Fruit fly (Drosophila melanogaster) whole organism, embryonic: Measurements from ENCODE around the gene CG14020.

Source experiments
- Awh ChIP-seq: fragments of 200-800 bp; sonication (Bioruptor generic); IDR thresholded peaks from 2 replicates; pipeline ENCODE4, ENCODE4 v1.3.6; 2022; ENCODE audit warnings: missing biosample characterization, missing genetic modification characterization
- CG10979 ChIP-seq: fragments of 200-800 bp; sonication (Bioruptor generic); optimal IDR thresholded peaks from 2 replicates; lab custom pipeline; 2018; ENCODE audit warnings: missing biosample characterization, mild to moderate bottlenecking, missing genetic modification characterization, moderate library complexity
- CG12155 ChIP-seq: fragments of 200-800 bp; sonication (Bioruptor generic); optimal IDR thresholded peaks from 3 replicates; lab custom pipeline; 2016; ENCODE audit warnings: missing biosample characterization, missing genetic modification characterization
- CG12769 ChIP-seq: fragments of 200-800 bp; sonication (Bioruptor generic); optimal IDR thresholded peaks from 2 replicates; lab custom pipeline; 2019; ENCODE audit warnings: missing biosample characterization, mild to moderate bottlenecking, missing genetic modification characterization, moderate library complexity
- CG14014 ChIP-seq: fragments of 200-800 bp; sonication (Bioruptor generic); IDR thresholded peaks from 2 replicates; pipeline ENCODE4 v1.3.6; 2022; ENCODE audit warnings: missing biosample characterization, missing genetic modification characterization
- CG14667 ChIP-seq: fragments of 200-800 bp; sonication (Bioruptor generic); IDR thresholded peaks from 2 replicates; pipeline ENCODE4 v1.3.6; 2022; ENCODE audit warnings: missing biosample characterization, missing genetic modification characterization
- CG15269 ChIP-seq: fragments of 200-800 bp; sonication (Bioruptor generic); optimal IDR thresholded peaks from 2 replicates; lab custom pipeline; 2018; ENCODE audit warnings: missing biosample characterization, mild to moderate bottlenecking, missing genetic modification characterization, moderate library complexity
- CG15696 ChIP-seq: fragments of 200-800 bp; sonication (Bioruptor generic); optimal IDR thresholded peaks from 2 replicates; lab custom pipeline; 2019; ENCODE audit warnings: missing biosample characterization, mild to moderate bottlenecking, missing genetic modification characterization, moderate library complexity
- CG17829 ChIP-seq: fragments of 200-800 bp; optimal IDR thresholded peaks from 2 replicates; lab custom pipeline; 2019; ENCODE audit warnings: missing biosample characterization, mild to moderate bottlenecking, missing genetic modification characterization, moderate library complexity
- CG18011 ChIP-seq: fragments of 200-800 bp; sonication (Bioruptor generic); optimal IDR thresholded peaks from 2 replicates; lab custom pipeline; 2017; ENCODE audit warnings: missing biosample characterization, missing genetic modification characterization, mild to moderate bottlenecking, moderate library complexity, missing genotype
- CG6175 ChIP-seq: fragments of 200-800 bp; sonication (Bioruptor generic); IDR thresholded peaks from 3 replicates; pipeline ENCODE4 v1.3.6; 2022; ENCODE audit warnings: missing biosample characterization, missing genetic modification characterization
- CG6272 ChIP-seq: fragments of 200-800 bp; sonication (Bioruptor generic); IDR thresholded peaks from 2 replicates; pipeline ENCODE4 v1.3.6; 2022; ENCODE audit warnings: missing biosample characterization, missing genetic modification characterization
- CG8089 ChIP-seq: fragments of 200-800 bp; sonication (Bioruptor generic); optimal IDR thresholded peaks from 3 replicates; lab custom pipeline; 2016; ENCODE audit warnings: missing biosample characterization, missing genetic modification characterization
- D19A ChIP-seq: fragments of 200-800 bp; optimal IDR thresholded peaks from 3 replicates; lab custom pipeline; 2019; ENCODE audit warnings: missing biosample characterization, mild to moderate bottlenecking, missing genetic modification characterization, moderate library complexity
- Dad ChIP-seq: fragments of 200-800 bp; sonication (Bioruptor generic); optimal IDR thresholded peaks from 3 replicates; lab custom pipeline; 2016; ENCODE audit warnings: missing biosample characterization, missing genetic modification characterization
- Dbx ChIP-seq: fragments of 200-800 bp; sonication (Bioruptor generic); IDR thresholded peaks from 3 replicates; pipeline ENCODE4 v1.3.6; 2022; ENCODE audit warnings: missing biosample characterization, missing genetic modification characterization
- Deaf1 ChIP-seq: fragments of 200-800 bp; optimal IDR thresholded peaks from 3 replicates; lab custom pipeline; 2019; ENCODE audit warnings: missing biosample characterization, mild to moderate bottlenecking, missing genetic modification characterization, moderate library complexity
- Doc3 ChIP-seq: fragments of 200-800 bp; sonication (Bioruptor generic); IDR thresholded peaks from 3 replicates; pipeline ENCODE4 v1.3.6; 2022; ENCODE audit warnings: missing biosample characterization, missing genetic modification characterization; ENCODE audit not compliant: partially characterized antibody
- Dref ChIP-seq: fragments of 200-800 bp; sonication (Bioruptor generic); IDR thresholded peaks from 2 replicates; pipeline ENCODE4 v1.3.6; 2022; ENCODE audit warnings: missing biosample characterization, missing genetic modification characterization
- E2f1 ChIP-seq: fragments of 200-800 bp; sonication (Bioruptor generic); IDR thresholded peaks from 2 replicates; pipeline ENCODE4 v1.3.6; 2022; ENCODE audit warnings: missing biosample characterization, missing genetic modification characterization
- ERR ChIP-seq: fragments of 200-800 bp; sonication (Bioruptor generic); optimal IDR thresholded peaks from 2 replicates; lab custom pipeline; 2016; ENCODE audit warnings: missing biosample characterization, missing genetic modification characterization
- Eip74EF ChIP-seq, 2 experiments: fragments of 200-800 bp in 1 of 2; fragments of >200 bp in 1 of 2; sonication (Bioruptor generic) in 1 of 2; optimal IDR thresholded peaks; 2 replicates each; lab custom pipeline; 2017 to 2019; ENCODE audit warnings: missing biosample characterization in 2 of 2, missing genetic modification characterization in 2 of 2, mild to moderate bottlenecking in 1 of 2, moderate library complexity in 1 of 2
- Lpt ChIP-seq: fragments of >200 bp; optimal IDR thresholded peaks from 2 replicates; lab custom pipeline; 2018; ENCODE audit warnings: missing biosample characterization, missing genetic modification characterization
- Mes4 ChIP-seq: fragments of 200-800 bp; sonication (Bioruptor generic); optimal IDR thresholded peaks from 2 replicates; lab custom pipeline; 2016; ENCODE audit warnings: missing biosample characterization, missing genetic modification characterization
- Nf-YA ChIP-seq: fragments of 200-800 bp; sonication (Bioruptor generic); IDR thresholded peaks from 2 replicates; pipeline ENCODE4 v1.3.6; 2022; ENCODE audit warnings: missing biosample characterization, missing genetic modification characterization
- Rx ChIP-seq: fragments of 200-800 bp; sonication (Bioruptor generic); IDR thresholded peaks from 2 replicates; pipeline ENCODE4 v1.3.6; 2022; ENCODE audit warnings: missing biosample characterization, missing genetic modification characterization
- Sry-β ChIP-seq: fragments of 200-800 bp; sonication (Bioruptor generic); optimal IDR thresholded peaks from 2 replicates; lab custom pipeline; 2018; ENCODE audit warnings: missing biosample characterization, mild to moderate bottlenecking, missing genetic modification characterization, moderate library complexity
- Ssrp ChIP-seq: fragments of 200-800 bp; sonication (Bioruptor generic); optimal IDR thresholded peaks from 2 replicates; lab custom pipeline; 2018; ENCODE audit warnings: missing biosample characterization, mild to moderate bottlenecking, missing genetic modification characterization, moderate library complexity
- Stat92E ChIP-seq, 3 experiments: fragments of >200 bp in 2 of 3; fragments of 200-800 bp in 1 of 3; sonication (Bioruptor generic) in 1 of 3; optimal IDR thresholded peaks; 2 replicates each; lab custom pipeline; 2017 to 2019; ENCODE audit warnings: missing biosample characterization in 3 of 3, missing genetic modification characterization in 3 of 3, mild to moderate bottlenecking in 1 of 3, moderate library complexity in 1 of 3
- TFAM ChIP-seq: fragments of 200-800 bp; sonication (Bioruptor generic); optimal IDR thresholded peaks from 2 replicates; lab custom pipeline; 2017; ENCODE audit warnings: missing biosample characterization, missing genetic modification characterization, inconsistent platforms
- YL-1 ChIP-seq: fragments of 200-800 bp; sonication (Bioruptor generic); optimal IDR thresholded peaks from 3 replicates; lab custom pipeline; 2017; ENCODE audit warnings: missing biosample characterization, mild to moderate bottlenecking, missing genetic modification characterization
- ap ChIP-seq: fragments of 200-800 bp; sonication (Bioruptor generic); IDR thresholded peaks from 2 replicates; pipeline ENCODE4 v1.3.6; 2022; ENCODE audit warnings: missing biosample characterization, missing genetic modification characterization
- bbx ChIP-seq: fragments of 200-800 bp; sonication (Bioruptor generic); IDR thresholded peaks from 2 replicates; pipeline ENCODE4 v1.3.6; 2022; ENCODE audit warnings: missing biosample characterization, missing genetic modification characterization; ENCODE audit not compliant: partially characterized antibody
- bcd ChIP-seq: fragments of 200-800 bp; sonication (Bioruptor generic); optimal IDR thresholded peaks from 2 replicates; lab custom pipeline; 2017; ENCODE audit warnings: missing biosample characterization, mild to moderate bottlenecking, missing genetic modification characterization
- chif ChIP-seq, 2 experiments: fragments of 200-800 bp; sonication (Bioruptor generic); optimal IDR thresholded peaks; 3 replicates each; lab custom pipeline; 2016; ENCODE audit warnings: missing biosample characterization in 2 of 2, missing genetic modification characterization in 2 of 2
- cwo ChIP-seq: fragments of 200-800 bp; sonication (Bioruptor generic); optimal IDR thresholded peaks from 3 replicates; lab custom pipeline; 2017; ENCODE audit warnings: missing biosample characterization, missing genetic modification characterization, mild to moderate bottlenecking, moderate library complexity, missing genetic modification reagents
- dmrt99B ChIP-seq: fragments of 200-800 bp; sonication (Bioruptor generic); optimal IDR thresholded peaks from 2 replicates; lab custom pipeline; 2018; ENCODE audit warnings: missing biosample characterization, mild to moderate bottlenecking, missing genetic modification characterization, moderate library complexity
- eyg ChIP-seq: fragments of 200-800 bp; sonication (Bioruptor generic); optimal IDR thresholded peaks from 3 replicates; lab custom pipeline; 2016; ENCODE audit warnings: missing biosample characterization, missing genetic modification characterization
- fd102C ChIP-seq: fragments of 200-800 bp; sonication (Bioruptor generic); optimal IDR thresholded peaks from 2 replicates; lab custom pipeline; 2018; ENCODE audit warnings: missing biosample characterization, mild to moderate bottlenecking, missing genetic modification characterization, moderate library complexity
- grau ChIP-seq: fragments of 200-800 bp; optimal IDR thresholded peaks from 3 replicates; lab custom pipeline; 2019; ENCODE audit warnings: missing biosample characterization, mild to moderate bottlenecking, missing genetic modification characterization, moderate library complexity
- gsb ChIP-seq: fragments of 200-800 bp; sonication (Bioruptor generic); IDR thresholded peaks from 2 replicates; pipeline ENCODE4 v1.3.6; 2022; ENCODE audit warnings: missing biosample characterization, missing genetic modification characterization
- jigr1 ChIP-seq: fragments of 200-800 bp; sonication (Bioruptor generic); IDR thresholded peaks from 3 replicates; pipeline ENCODE4 v1.3.6; 2022; ENCODE audit warnings: missing biosample characterization, missing genetic modification characterization
- kah ChIP-seq: fragments of 200-800 bp; sonication (Bioruptor generic); optimal IDR thresholded peaks from 2 replicates; lab custom pipeline; 2018; ENCODE audit warnings: missing biosample characterization, mild to moderate bottlenecking, missing genetic modification characterization
- klu ChIP-seq: fragments of 200-800 bp; sonication (Bioruptor generic); IDR thresholded peaks from 2 replicates; pipeline ENCODE4 v1.3.6; 2022; ENCODE audit warnings: missing biosample characterization, missing genetic modification characterization
- nmo ChIP-seq: fragments of 200-800 bp; sonication (Bioruptor generic); optimal IDR thresholded peaks from 2 replicates; lab custom pipeline; 2018; ENCODE audit warnings: missing biosample characterization, mild to moderate bottlenecking, missing genetic modification characterization, moderate library complexity
- pfk ChIP-seq: fragments of 200-800 bp; sonication (Bioruptor generic); optimal IDR thresholded peaks from 2 replicates; lab custom pipeline; 2018; ENCODE audit warnings: missing biosample characterization, mild to moderate bottlenecking, missing genetic modification characterization, moderate library complexity
- tap ChIP-seq: fragments of 200-800 bp; optimal IDR thresholded peaks from 3 replicates; lab custom pipeline; 2019; ENCODE audit warnings: missing biosample characterization, mild to moderate bottlenecking, missing genetic modification characterization, moderate library complexity
- tgo ChIP-seq: fragments of 200-800 bp; sonication (Bioruptor generic); IDR thresholded peaks from 3 replicates; pipeline ENCODE4 v1.3.6; 2022; ENCODE audit warnings: missing biosample characterization, missing genetic modification characterization
- trem ChIP-seq: fragments of 200-800 bp; optimal IDR thresholded peaks from 3 replicates; lab custom pipeline; 2019; ENCODE audit warnings: missing biosample characterization, mild to moderate bottlenecking, missing genetic modification characterization, moderate library complexity
- twi ChIP-seq: fragments of 200-800 bp; optimal IDR thresholded peaks from 2 replicates; lab custom pipeline; 2019; ENCODE audit warnings: missing biosample characterization, mild to moderate bottlenecking, missing genetic modification characterization, moderate library complexity
- tx ChIP-seq: fragments of 200-800 bp; sonication (Bioruptor generic); optimal IDR thresholded peaks from 2 replicates; lab custom pipeline; 2016; ENCODE audit warnings: missing biosample characterization, missing genetic modification characterization

The CG14020 gene

dm6 chr2L:5558809-5559392 is 41.4 kb downstream of the CG14020 start, which contains the start of gene GluRIIB (continued):
- TF ChIP-seq klu = no peak
- no peak for TF ChIP-seq Eip74EF (GFP tag; optimal IDR thresholded peaks at IDR 0.05; lab: Kevin White, UChicago)
- peak; percentile 2 for TF ChIP-seq CG12769
- no peak for TF ChIP-seq YL-1 (GFP tag; lab: Kevin White, UChicago)
- no peak for TF ChIP-seq Rx
- no peak for TF ChIP-seq Dbx
- TF ChIP-seq jigr1 = no peak
- TF ChIP-seq Dref (GFP tag; lab: Robert Waterston, UW) = no peak
- TF ChIP-seq ap (GFP tag; lab: Robert Waterston, UW) = no peak
- TF ChIP-seq CG18011 = no peak
- peak; percentile 23 for TF ChIP-seq twi (tag; lab: Kevin White, UChicago)
- peak; percentile 56 for TF ChIP-seq dmrt99B (tag; lab: Kevin White, UChicago)
- no peak for TF ChIP-seq tx
- TF ChIP-seq bbx (GFP tag; lab: Robert Waterston, UW) = no peak
- TF ChIP-seq pfk (GFP tag; lab: Kevin White, UChicago) = no peak
- no peak for TF ChIP-seq tap
- no peak for TF ChIP-seq CG8089 (GFP tag; lab: Kevin White, UChicago)
- peak; percentile 40 for TF ChIP-seq grau (tag; lab: Kevin White, UChicago)
- TF ChIP-seq ERR (GFP tag; lab: Kevin White, UChicago) = no peak
- TF ChIP-seq Stat92E (GFP tag; optimal IDR thresholded peaks at IDR 0.05; lab: Kevin White, UChicago) = no peak
- no peak for TF ChIP-seq CG12155 (GFP tag; lab: Kevin White, UChicago)
- TF ChIP-seq eyg (GFP tag; lab: Kevin White, UChicago) = no peak
- no peak for TF ChIP-seq kah (GFP tag; lab: Kevin White, UChicago)
- TF ChIP-seq E2f1 (GFP tag; lab: Robert Waterston, UW) = no peak
- TF ChIP-seq nmo = peak; percentile 39
- peak; percentile 94 for TF ChIP-seq D19A (tag; lab: Kevin White, UChicago)
- no peak for TF ChIP-seq CG15696 (tag; lab: Kevin White, UChicago)
- no peak for TF ChIP-seq Nf-YA
- no peak for TF ChIP-seq fd102C (GFP tag; lab: Kevin White, UChicago)
- TF ChIP-seq chif (GFP tag; optimal IDR thresholded peaks at IDR 0.05; lab: Kevin White, UChicago) = no peak
- no peak for TF ChIP-seq Deaf1
- no peak for TF ChIP-seq trem
- no peak for TF ChIP-seq bcd (GFP tag; lab: Kevin White, UChicago)
- TF ChIP-seq CG10979 (tag; lab: Kevin White, UChicago) = peak; percentile 42
- TF ChIP-seq tgo (GFP tag; lab: Robert Waterston, UW) = no peak
- TF ChIP-seq Doc3 = no peak
- TF ChIP-seq CG6272 (GFP tag; lab: Robert Waterston, UW) = no peak
- TF ChIP-seq CG17829 (tag; lab: Kevin White, UChicago) = peak; percentile 8
- TF ChIP-seq Lpt (GFP tag; lab: Kevin White, UChicago) = no peak
- TF ChIP-seq TFAM (GFP tag; lab: Kevin White, UChicago) = no peak
- no peak for TF ChIP-seq Awh
- no peak for TF ChIP-seq CG14667
- no peak for TF ChIP-seq CG6175 (GFP tag; lab: Robert Waterston, UW)
- no peak for TF ChIP-seq Dad (GFP tag; lab: Kevin White, UChicago)
- peak; percentile 19 for TF ChIP-seq Ssrp (tag; lab: Kevin White, UChicago)
- TF ChIP-seq gsb (GFP tag; lab: Robert Waterston, UW) = no peak
- TF ChIP-seq CG14014 (GFP tag; lab: Robert Waterston, UW) = no peak
- TF ChIP-seq Mes4 (GFP tag; lab: Kevin White, UChicago) = no peak
- TF ChIP-seq cwo (GFP tag; lab: Kevin White, UChicago) = no peak
- TF ChIP-seq CG15269 (tag; lab: Kevin White, UChicago) = no peak
- no peak for TF ChIP-seq Sry-β (GFP tag; lab: Kevin White, UChicago)
